Worm (Caenorhabditis elegans) whole organism, L3 larva: ENCODE data around the gene srt-64.

ENCODE experiments used
- R02D3.7 ChIP-seq: fragments of 150-350 bp; optimal IDR thresholded peaks from 2 replicates; lab custom pipeline; 2014; ENCODE audit warnings: missing biosample characterization, missing genetic modification characterization
- ZK546.5 ChIP-seq: sonication (generic microtip); optimal IDR thresholded peaks from 2 replicates; lab custom pipeline; 2017; ENCODE audit warnings: missing biosample characterization, missing genetic modification characterization
- aly-2 ChIP-seq: fragments of 150-350 bp; optimal IDR thresholded peaks from 2 replicates; lab custom pipeline; 2014; ENCODE audit warnings: missing biosample characterization, missing genetic modification characterization
- ama-1 ChIP-seq: fragments of 150-350 bp; optimal IDR thresholded peaks from 2 replicates; lab custom pipeline; 2018
- ceh-16 ChIP-seq: sonication (generic microtip); optimal IDR thresholded peaks from 2 replicates; lab custom pipeline; 2017; ENCODE audit warnings: missing biosample characterization, missing genetic modification characterization
- ceh-28 ChIP-seq: fragments of 150-350 bp; optimal IDR thresholded peaks from 2 replicates; lab custom pipeline; 2014; ENCODE audit warnings: missing biosample characterization, missing genetic modification reagents, missing genetic modification characterization
- ceh-82 ChIP-seq: fragments of 150-350 bp; optimal IDR thresholded peaks from 2 replicates; lab custom pipeline; 2014; ENCODE audit warnings: missing biosample characterization, missing genetic modification characterization
- ceh-9 ChIP-seq: sonication (generic microtip); optimal IDR thresholded peaks from 2 replicates; lab custom pipeline; 2018; ENCODE audit warnings: missing biosample characterization, missing genetic modification characterization
- daf-12 ChIP-seq: fragments of 150-350 bp; optimal IDR thresholded peaks from 2 replicates; lab custom pipeline; 2014; ENCODE audit warnings: missing biosample characterization, missing genetic modification reagents, missing genetic modification characterization
- egl-5 ChIP-seq: fragments of 150-350 bp; optimal IDR thresholded peaks from 2 replicates; lab custom pipeline; 2017; ENCODE audit warnings: missing biosample characterization, missing genetic modification reagents, missing genetic modification characterization, inconsistent platforms
- elt-2 ChIP-seq: sonication (generic microtip); optimal IDR thresholded peaks from 2 replicates; lab custom pipeline; 2016; ENCODE audit warnings: missing genetic modification reagents, mild to moderate bottlenecking, missing genetic modification characterization, missing compliant biosample characterization
- eor-1 ChIP-seq, 2 experiments: fragments of 150-350 bp; optimal IDR thresholded peaks; 2 replicates each; lab custom pipeline; 2014 to 2018; ENCODE audit warnings: missing biosample characterization in 2 of 2, missing genetic modification characterization in 2 of 2
- fkh-10 ChIP-seq: sonication (generic microtip); optimal IDR thresholded peaks from 2 replicates; lab custom pipeline; 2017; ENCODE audit warnings: missing biosample characterization, missing genetic modification reagents, missing genetic modification characterization
- fkh-2 ChIP-seq: fragments of 150-350 bp; optimal IDR thresholded peaks from 2 replicates; lab custom pipeline; 2014; ENCODE audit warnings: missing biosample characterization, missing genetic modification reagents, missing genetic modification characterization
- hmg-11 ChIP-seq: sonication (generic microtip); optimal IDR thresholded peaks from 2 replicates; lab custom pipeline; 2016; ENCODE audit warnings: missing genetic modification characterization, missing compliant biosample characterization
- jun-1 ChIP-seq: fragments of 150-350 bp; optimal IDR thresholded peaks from 2 replicates; lab custom pipeline; 2014; ENCODE audit warnings: missing biosample characterization, missing genetic modification reagents, missing genetic modification characterization
- lin-15B ChIP-seq: fragments of 150-350 bp; optimal IDR thresholded peaks from 2 replicates; lab custom pipeline; 2014; ENCODE audit warnings: missing biosample characterization, missing genetic modification characterization
- lin-39 ChIP-seq: fragments of 150-350 bp; optimal IDR thresholded peaks from 2 replicates; lab custom pipeline; 2018; ENCODE audit warnings: missing biosample characterization, missing genetic modification reagents, missing genetic modification characterization
- lsy-12 ChIP-seq: sonication (generic microtip); optimal IDR thresholded peaks from 2 replicates; lab custom pipeline; 2016; ENCODE audit warnings: mild to moderate bottlenecking, missing genetic modification characterization, missing compliant biosample characterization
- mml-1 ChIP-seq: fragments of 150-350 bp; sonication (generic microtip); optimal IDR thresholded peaks from 3 replicates; lab custom pipeline; 2014; ENCODE audit warnings: missing biosample characterization, missing genetic modification characterization
- nfya-1 ChIP-seq: sonication (generic microtip); optimal IDR thresholded peaks from 2 replicates; lab custom pipeline; 2017; ENCODE audit warnings: missing genetic modification characterization, mild to moderate bottlenecking, missing compliant biosample characterization, antibody characterized with exemption, moderate library complexity; ENCODE audit not compliant: insufficient read depth
- nhr-12 ChIP-seq: fragments of 150-350 bp; optimal IDR thresholded peaks from 2 replicates; lab custom pipeline; 2014; ENCODE audit warnings: missing biosample characterization, missing genetic modification characterization
- nhr-23 ChIP-seq: fragments of 150-350 bp; optimal IDR thresholded peaks from 2 replicates; lab custom pipeline; 2014; ENCODE audit warnings: missing biosample characterization, missing genetic modification reagents, missing genetic modification characterization
- nhr-237 ChIP-seq: fragments of 150-350 bp; optimal IDR thresholded peaks from 2 replicates; lab custom pipeline; 2014; ENCODE audit warnings: missing biosample characterization, missing genetic modification characterization
- nhr-25 ChIP-seq: sonication (generic microtip); optimal IDR thresholded peaks from 2 replicates; lab custom pipeline; 2017; ENCODE audit warnings: missing biosample characterization, missing genetic modification characterization
- nhr-43 ChIP-seq: sonication (generic microtip); optimal IDR thresholded peaks from 2 replicates; lab custom pipeline; 2016; ENCODE audit warnings: mild to moderate bottlenecking, missing genetic modification characterization, missing compliant biosample characterization; ENCODE audit not compliant: poor library complexity, severe bottlenecking
- nhr-76 ChIP-seq: fragments of 150-350 bp; sonication (generic microtip); optimal IDR thresholded peaks from 5 replicates; lab custom pipeline; 2014; ENCODE audit warnings: missing biosample characterization, missing genetic modification characterization
- nhr-77 ChIP-seq: fragments of 150-350 bp; optimal IDR thresholded peaks from 2 replicates; lab custom pipeline; 2014; ENCODE audit warnings: missing biosample characterization, missing genetic modification characterization
- pha-4 ChIP-seq: fragments of 150-350 bp; optimal IDR thresholded peaks from 2 replicates; lab custom pipeline; 2014; ENCODE audit warnings: missing biosample characterization, missing genetic modification reagents, missing genetic modification characterization
- pqm-1 ChIP-seq: fragments of 150-350 bp; optimal IDR thresholded peaks from 2 replicates; lab custom pipeline; 2017; ENCODE audit warnings: missing biosample characterization, missing genetic modification characterization, inconsistent platforms
- sea-2 ChIP-seq: fragments of 150-350 bp; sonication (generic microtip); optimal IDR thresholded peaks from 4 replicates; lab custom pipeline; 2014; ENCODE audit warnings: missing biosample characterization, missing genetic modification reagents, missing genetic modification characterization
- skn-1 ChIP-seq: fragments of 150-350 bp; optimal IDR thresholded peaks from 2 replicates; lab custom pipeline; 2014; ENCODE audit warnings: missing biosample characterization, missing genetic modification characterization
- snpc-4 ChIP-seq: fragments of 150-350 bp; optimal IDR thresholded peaks from 2 replicates; lab custom pipeline; 2014; ENCODE audit warnings: missing biosample characterization, missing genetic modification characterization
- tbx-2 ChIP-seq: sonication (generic microtip); optimal IDR thresholded peaks from 2 replicates; lab custom pipeline; 2016; ENCODE audit warnings: mild to moderate bottlenecking, missing genetic modification characterization, missing compliant biosample characterization
- unc-39 ChIP-seq: sonication (generic microtip); optimal IDR thresholded peaks from 4 replicates; lab custom pipeline; 2017; ENCODE audit warnings: missing biosample characterization, missing genetic modification characterization
- unc-62 ChIP-seq: fragments of 150-350 bp; sonication (generic microtip); optimal IDR thresholded peaks from 4 replicates; lab custom pipeline; 2014; ENCODE audit warnings: missing biosample characterization, missing genetic modification reagents, missing genetic modification characterization
- zag-1 ChIP-seq: fragments of 150-350 bp; optimal IDR thresholded peaks from 2 replicates; lab custom pipeline; 2014; ENCODE audit warnings: missing biosample characterization, missing genetic modification characterization

Gene srt-64

ce11 chrV:5131380-5131779 is 38.1 kb downstream of the srt-64 start:
- no peak for TF ChIP-seq jun-1 (tag; lab: Kevin White, UChicago)
- TF ChIP-seq eor-1 (tag; optimal IDR thresholded peaks at IDR 0.05; lab: Kevin White, UChicago) = no peak
- no peak for TF ChIP-seq lsy-12
- TF ChIP-seq nhr-237 = no peak
- peak; percentile 1 for TF ChIP-seq fkh-10
- TF ChIP-seq hmg-11 = peak; percentile 26
- TF ChIP-seq ceh-9 (tag; lab: Kevin White, UChicago) = no peak
- no peak for TF ChIP-seq ceh-82
- no peak for TF ChIP-seq sea-2 (GFP tag; lab: Kevin White, UChicago)
- no peak for TF ChIP-seq fkh-2 (tag; lab: Kevin White, UChicago)
- TF ChIP-seq R02D3.7 = no peak
- peak; percentile 29 for TF ChIP-seq pqm-1 (tag; lab: Kevin White, UChicago)
- TF ChIP-seq pha-4 (tag; lab: Kevin White, UChicago) = peak; percentile 58
- TF ChIP-seq elt-2 (tag; lab: Kevin White, UChicago) = no peak
- peak; percentile 12 for TF ChIP-seq skn-1 (tag; lab: Kevin White, UChicago)
- TF ChIP-seq lin-39 (tag; lab: Kevin White, UChicago) = no peak

DNA sequence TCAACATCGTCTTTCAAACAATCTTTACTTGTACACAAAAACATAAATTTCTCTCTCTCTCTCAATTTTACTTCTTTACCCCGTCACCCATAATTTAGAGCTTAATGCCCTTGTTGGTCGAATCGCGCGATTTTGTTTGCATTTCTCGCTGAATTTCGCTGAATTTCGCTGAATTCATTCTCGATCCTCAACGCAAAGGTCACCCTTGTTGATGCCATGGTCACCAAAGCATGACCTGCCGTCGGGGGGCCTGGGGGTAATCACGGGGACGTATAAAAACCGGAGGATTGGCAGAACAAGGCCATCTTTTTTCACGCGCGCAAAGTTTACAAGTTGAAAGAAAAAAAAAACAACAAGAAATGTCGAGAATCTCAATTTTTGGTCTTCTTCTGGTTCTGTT is 39.5 kb downstream of the srt-64 start, which contains the start of gene F14F9.8:
Gene F14F9.8, plus strand, starts transcription at position 301 of the 400 bp plus-strand sequence.
- TF ChIP-seq mml-1 (tag; lab: Kevin White, UChicago) (no peak), nhr-77 (tag; lab: Kevin White, UChicago) (no peak), ceh-9 (tag; lab: Kevin White, UChicago) (no peak), jun-1 (tag; lab: Kevin White, UChicago) (no peak), nhr-23 (no peak), ZK546.5 (tag; lab: Kevin White, UChicago) (no peak), nfya-1 (tag; lab: Kevin White, UChicago) (no peak), ceh-16 (no peak), pqm-1 (tag; lab: Kevin White, UChicago) (no peak), nhr-76 (tag; lab: Kevin White, UChicago) (no peak), nhr-25 (tag; lab: Kevin White, UChicago) (no peak), ama-1 (lab: Kevin White, UChicago) (no peak), nhr-43 (tag; lab: Kevin White, UChicago) (no peak), snpc-4 (tag; lab: Kevin White, UChicago) (no peak), eor-1 (tag; optimal IDR thresholded peaks at IDR 0.05; lab: Kevin White, UChicago) (no peak), unc-62 (GFP tag; lab: Kevin White, UChicago) (no peak), ceh-28 (tag; lab: Kevin White, UChicago) (no peak), daf-12 (tag; lab: Kevin White, UChicago) (no peak), lsy-12 (no peak), unc-39 (tag; lab: Kevin White, UChicago) (no peak)
- TF ChIP-seq, all 47 proteins: peak for 0

DNA sequence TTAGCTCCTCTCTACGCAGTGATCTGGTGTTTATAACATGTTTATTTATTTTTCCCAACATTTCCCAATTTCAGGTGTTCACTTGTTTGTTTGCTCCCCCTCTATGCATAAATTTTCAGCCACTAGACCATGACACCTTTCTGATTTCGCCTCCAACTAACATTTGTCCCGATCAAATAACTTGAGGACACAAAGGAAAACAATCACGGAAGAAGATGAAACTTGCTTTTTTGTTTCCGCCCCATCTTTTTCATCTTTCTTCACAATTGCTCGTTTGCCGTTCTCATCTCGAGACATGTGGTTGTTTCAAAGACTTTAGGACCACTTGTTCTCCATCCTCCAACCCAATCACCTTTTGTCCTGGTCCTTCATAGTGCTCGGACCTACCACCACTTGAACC is 42.7 kb downstream of the srt-64 start, which contains the start of gene F14F9.5:
Gene F14F9.5, plus strand, starts transcription at position 301 of the 400 bp plus-strand sequence.
- TF ChIP-seq nhr-25 (tag; lab: Kevin White, UChicago) (no peak), egl-5 (tag; lab: Kevin White, UChicago) (no peak), nhr-12 (tag; lab: Kevin White, UChicago) (no peak), elt-2 (tag; lab: Kevin White, UChicago) (no peak), snpc-4 (tag; lab: Kevin White, UChicago) (no peak), unc-39 (tag; lab: Kevin White, UChicago) (no peak), fkh-2 (tag; lab: Kevin White, UChicago) (no peak), aly-2 (no peak), lin-15B (no peak), sea-2 (GFP tag; lab: Kevin White, UChicago) (no peak), lin-39 (tag; lab: Kevin White, UChicago) (no peak), tbx-2 (no peak), nhr-43 (tag; lab: Kevin White, UChicago) (no peak), ceh-82 (no peak), zag-1 (no peak), nfya-1 (tag; lab: Kevin White, UChicago) (no peak)

- peak; percentile 76 for TF ChIP-seq elt-2 (tag; lab: Kevin White, UChicago)
- TF ChIP-seq nhr-43 (tag; lab: Kevin White, UChicago) = no peak
- no peak for TF ChIP-seq nhr-25 (tag; lab: Kevin White, UChicago)
- peak; percentile 27 for TF ChIP-seq pha-4 (tag; lab: Kevin White, UChicago)
- TF ChIP-seq pqm-1 (tag; lab: Kevin White, UChicago) = peak; percentile 23
These were observed 49.8 kb downstream of the srt-64 start, which contains the start of gene sid-1 for ce11 chrV:5119679-5120078. sid-1 (plus strand) TSS chrV:5119970.
